Fruit fly (Drosophila melanogaster) S2 (cell line): ENCODE results near the gene ear.

ENCODE experiments used
- CG8478 ChIP-seq: fragments of >200 bp; optimal IDR thresholded peaks from 2 replicates; lab custom pipeline; 2018
- CTCF ChIP-seq, 2 experiments: fragments of >200 bp; optimal IDR thresholded peaks; 2 replicates each; lab custom pipeline; 2018

DNA sequence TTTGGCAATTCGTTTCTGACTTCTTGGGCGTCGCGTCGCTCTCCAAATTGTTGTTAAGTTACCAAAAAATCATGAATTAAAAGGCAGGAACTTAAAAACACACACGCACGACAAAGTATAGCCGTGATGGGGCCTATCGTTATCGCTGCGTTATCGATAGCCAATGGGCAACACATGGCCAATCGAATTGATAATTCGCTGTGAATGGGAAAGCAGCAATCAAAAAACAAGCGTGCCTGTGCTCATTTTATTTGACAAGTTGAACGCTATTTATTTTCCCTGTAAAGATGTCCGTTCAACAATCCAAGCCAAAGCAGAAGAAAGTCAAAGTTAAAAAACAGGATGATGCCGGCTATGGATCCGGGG lies 25.4 kb downstream of the ear start, which contains the start of the genes Surf4 and CG31301:
- TF ChIP-seq CG8478 (lab: Kevin White, UChicago) (no peak), CTCF (optimal IDR thresholded peaks at IDR 0.05; lab: Kevin White, UChicago) (no peak)
